Fruit fly (Drosophila melanogaster): ENCODE results near the gene CG7432.

Gene CG7432

DNA sequence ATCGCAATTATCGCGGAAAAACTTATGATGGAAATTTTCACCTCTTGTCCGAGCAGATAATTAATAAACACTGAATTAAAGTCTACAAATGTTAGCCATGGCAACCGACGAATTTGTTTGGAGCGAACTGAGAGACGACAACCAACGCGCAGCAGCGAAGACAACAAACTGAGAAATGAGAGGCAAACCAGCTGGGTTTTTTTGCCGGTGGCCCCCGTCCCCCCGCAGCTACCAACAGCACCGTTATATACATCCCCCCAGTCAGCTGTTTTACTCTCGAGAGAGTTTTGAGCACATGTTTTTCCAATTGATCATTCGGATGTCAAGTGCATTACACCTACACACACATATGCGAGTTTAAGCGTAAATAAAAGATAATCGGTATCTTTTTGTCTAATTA is 23.7 kb upstream of the CG7432 start:
- TF ChIP-seq usp (GFP tag; optimal IDR thresholded peaks at IDR 0.05) (no peak), Dll (optimal IDR thresholded peaks at IDR 0.05) (no peak), EcR (GFP tag; optimal IDR thresholded peaks at IDR 0.05) (no peak)

DNA sequence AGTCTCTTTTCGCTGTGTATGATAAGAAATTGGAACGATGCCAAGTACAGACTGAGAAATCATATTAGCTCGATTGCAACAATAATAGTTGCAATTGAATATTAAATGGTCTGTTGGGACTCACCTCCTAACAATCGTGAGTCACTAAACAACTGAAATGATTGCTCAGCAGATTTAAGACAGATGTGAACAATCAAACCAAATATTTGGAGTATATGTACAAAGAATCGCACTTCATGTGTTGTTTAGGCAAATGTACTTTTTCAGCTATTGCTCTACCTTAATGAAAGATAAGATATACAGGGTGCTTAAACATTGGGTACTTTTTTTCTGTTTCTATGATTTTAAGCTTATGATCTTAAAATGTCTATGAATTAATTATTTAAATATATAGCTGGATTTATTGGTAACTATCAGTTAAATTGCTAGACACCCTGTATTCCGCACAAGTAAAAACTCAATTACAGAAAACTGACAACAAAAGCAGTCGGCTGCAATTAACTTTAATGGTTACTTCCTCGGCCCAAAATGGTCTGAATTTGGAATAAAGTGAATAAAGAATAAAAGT is 23.2 kb upstream of the CG7432 start:
- TF ChIP-seq EcR (GFP tag; optimal IDR thresholded peaks at IDR 0.05) (no peak), usp (GFP tag; optimal IDR thresholded peaks at IDR 0.05) (no peak), CG8478 (optimal IDR thresholded peaks at IDR 0.05) (no peak), psq (optimal IDR thresholded peaks at IDR 0.05) (no peak), Dll (optimal IDR thresholded peaks at IDR 0.05) (no peak), pan (optimal IDR thresholded peaks at IDR 0.05) (no peak)

DNA sequence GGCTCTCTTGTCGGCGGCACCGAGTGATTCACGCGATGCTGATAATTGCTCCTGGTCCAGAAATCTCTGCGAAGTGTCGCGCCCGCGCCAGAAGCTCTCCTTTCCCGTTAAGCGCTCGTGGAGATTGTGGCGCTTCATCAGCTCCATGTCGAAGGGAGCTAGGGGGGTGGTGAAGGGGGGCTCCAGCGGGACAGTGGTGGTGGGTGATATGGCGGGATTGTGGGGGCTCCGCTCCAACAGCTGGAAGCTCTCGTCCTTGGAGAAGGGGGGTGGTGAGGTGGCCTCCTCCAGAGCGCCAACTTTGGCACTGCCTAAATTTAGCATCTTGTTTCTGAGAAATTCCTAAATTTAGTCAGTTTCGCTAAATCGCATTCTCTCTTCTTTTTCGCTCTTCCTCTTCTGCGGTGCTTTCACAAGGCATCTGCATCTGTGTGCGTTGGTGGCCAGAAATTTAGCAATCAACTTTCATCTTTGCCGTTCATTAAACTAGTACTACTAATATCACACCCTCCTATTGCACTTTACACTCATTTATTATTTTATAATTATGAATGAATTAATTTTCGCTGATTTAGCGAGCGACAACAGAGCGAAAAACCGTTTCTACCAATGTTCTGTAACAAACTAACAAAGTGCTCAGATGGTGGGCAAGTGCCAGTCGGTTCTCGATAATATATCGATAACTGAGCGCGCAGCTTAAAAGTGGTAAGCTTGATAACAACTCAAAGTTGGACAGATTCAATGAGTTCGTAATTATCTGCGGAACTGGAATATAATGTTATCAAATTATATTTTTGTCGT is 22.5 kb upstream of the CG7432 start, which contains the start of gene subdued:
TSS of gene subdued (minus strand) at position 631 of the 801 bp plus-strand sequence.
- TF ChIP-seq psq (optimal IDR thresholded peaks at IDR 0.05): no peak
- no peak for TF ChIP-seq EcR (GFP tag; optimal IDR thresholded peaks at IDR 0.05)
- TF ChIP-seq CG8478 (optimal IDR thresholded peaks at IDR 0.05): no peak
- TF ChIP-seq Dll (optimal IDR thresholded peaks at IDR 0.05): no peak
- no peak for TF ChIP-seq pan (optimal IDR thresholded peaks at IDR 0.05)
- TF ChIP-seq usp (GFP tag; optimal IDR thresholded peaks at IDR 0.05): no peak

DNA sequence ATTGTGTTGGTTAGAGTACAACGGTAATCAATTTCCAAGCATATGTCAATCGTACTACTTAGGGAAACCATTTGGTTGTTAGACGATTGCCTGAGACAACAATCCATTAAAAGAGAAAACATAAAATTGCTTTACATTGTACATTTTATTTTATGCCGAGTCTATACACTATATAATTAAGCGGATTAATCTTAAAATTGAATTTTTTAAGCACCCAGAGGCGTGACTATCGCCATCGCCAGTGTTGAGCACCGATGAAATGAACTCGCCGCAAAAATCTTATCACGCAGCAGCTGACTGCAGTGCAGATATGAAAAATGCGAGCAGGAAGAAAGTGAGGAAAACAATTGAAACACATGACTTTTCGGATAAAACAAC is 21.9 kb upstream of the CG7432 start:
- TF ChIP-seq CG8478 (optimal IDR thresholded peaks at IDR 0.05) (no peak), Dll (optimal IDR thresholded peaks at IDR 0.05) (no peak), pan (optimal IDR thresholded peaks at IDR 0.05) (no peak), psq (optimal IDR thresholded peaks at IDR 0.05) (no peak), usp (GFP tag; optimal IDR thresholded peaks at IDR 0.05) (no peak), EcR (GFP tag; optimal IDR thresholded peaks at IDR 0.05) (no peak)

DNA sequence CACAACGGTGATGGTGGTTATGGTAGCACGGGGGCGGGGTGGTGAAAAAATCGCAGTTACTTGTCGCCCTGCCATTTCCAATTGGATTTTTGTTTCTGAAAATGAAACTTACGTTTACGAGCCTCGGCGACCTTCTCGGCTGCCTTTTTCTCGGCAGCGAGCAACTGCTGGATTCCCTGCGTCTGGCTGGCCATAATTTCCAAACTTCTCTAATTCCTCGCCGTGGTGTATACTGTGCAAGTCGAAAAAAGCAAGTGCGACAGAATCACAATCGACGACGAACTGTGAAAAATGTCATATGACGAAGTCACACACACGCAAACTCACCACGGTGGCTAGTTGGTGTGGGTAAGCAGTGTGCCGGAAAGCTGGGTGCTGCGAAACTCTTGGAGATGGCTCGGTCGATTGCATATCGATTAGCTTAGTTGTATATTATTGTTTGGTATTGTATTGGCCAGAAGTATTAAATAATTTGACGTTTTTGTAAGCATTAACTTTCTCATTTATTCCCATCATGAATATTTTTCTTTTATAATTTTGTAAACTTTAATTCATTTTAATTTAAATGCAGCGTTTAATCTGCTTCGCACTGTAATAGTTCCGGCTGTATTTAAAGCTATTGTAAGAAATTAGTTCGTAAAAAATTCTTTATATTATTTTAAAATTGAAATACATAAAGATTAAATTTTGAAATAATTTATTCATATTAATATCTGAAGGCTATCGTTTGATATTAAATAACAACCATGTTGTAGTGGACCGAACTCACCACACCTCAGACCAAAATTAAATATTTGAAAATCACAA is 20.5 kb upstream of the CG7432 start, which contains the start of gene Vha13:
TSS of gene Vha13 (minus strand) at position 293 of the 807 bp plus-strand sequence.
- TF ChIP-seq usp (GFP tag; optimal IDR thresholded peaks at IDR 0.05) (no peak), EcR (GFP tag; optimal IDR thresholded peaks at IDR 0.05) (no peak), psq (optimal IDR thresholded peaks at IDR 0.05) (no peak), Dll (optimal IDR thresholded peaks at IDR 0.05) (no peak), CG8478 (optimal IDR thresholded peaks at IDR 0.05) (no peak), pan (optimal IDR thresholded peaks at IDR 0.05) (no peak)

DNA sequence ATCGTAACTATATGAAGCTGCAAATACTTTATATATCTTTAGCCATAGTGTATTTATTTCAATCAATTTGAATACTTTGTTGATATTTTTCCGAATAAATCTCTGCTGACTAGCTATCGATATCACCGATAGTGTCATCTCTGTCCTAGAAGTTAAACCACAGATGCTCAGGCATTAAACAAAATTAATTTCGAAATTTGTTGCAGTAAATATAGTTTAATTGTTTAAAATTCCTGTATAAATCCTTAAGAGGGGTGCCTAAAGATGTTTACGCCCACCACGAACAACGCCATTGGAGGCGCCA is 20.0 kb upstream of the CG7432 start, which contains the start of gene Nup58:
TSS of gene Nup58 (plus strand) at position 126 of the 304 bp plus-strand sequence.
- TF ChIP-seq pan (optimal IDR thresholded peaks at IDR 0.05): no peak
- no peak for TF ChIP-seq psq (optimal IDR thresholded peaks at IDR 0.05)
- TF ChIP-seq EcR (GFP tag; optimal IDR thresholded peaks at IDR 0.05): no peak
- TF ChIP-seq CG8478 (optimal IDR thresholded peaks at IDR 0.05): no peak
- TF ChIP-seq Dll (optimal IDR thresholded peaks at IDR 0.05): no peak
- no peak for TF ChIP-seq usp (GFP tag; optimal IDR thresholded peaks at IDR 0.05)

DNA sequence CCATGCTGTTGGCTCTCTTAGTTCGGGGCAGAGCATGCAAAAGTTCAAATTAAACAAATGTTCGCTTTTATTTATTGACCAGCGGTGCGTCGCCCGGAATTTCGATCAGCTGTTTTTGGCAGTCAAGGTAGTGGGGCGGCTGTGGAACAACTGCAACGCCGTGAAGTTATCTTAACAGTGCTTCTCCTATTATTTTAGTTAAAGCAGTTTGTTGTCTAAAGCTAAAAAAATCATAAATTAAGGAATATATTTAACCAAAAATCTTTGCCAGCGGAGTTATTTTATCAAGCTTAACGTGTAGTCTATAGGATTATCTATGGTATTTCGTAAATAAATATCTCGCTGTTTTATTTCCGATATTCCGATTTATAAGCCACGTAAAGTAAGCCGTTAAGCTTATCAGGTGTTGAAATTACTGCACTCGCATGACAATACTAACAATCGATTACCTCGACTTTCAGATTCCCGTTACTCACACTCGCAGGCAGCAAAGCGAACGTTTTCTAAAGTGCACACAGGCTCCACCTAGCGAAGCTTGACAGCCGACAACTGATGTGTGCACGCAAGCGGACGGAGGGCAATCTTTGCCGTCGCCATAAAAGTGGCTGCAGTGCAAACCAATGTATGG is 16.4 kb upstream of the CG7432 start, which contains the start of the genes CG6195 and CG31220:
TSS of gene CG6195 (minus strand) at position 122 of the 628 bp plus-strand sequence.
TSS of gene CG31220 (plus strand) at position 199 of the 628 bp plus-strand sequence.
- TF ChIP-seq psq (optimal IDR thresholded peaks at IDR 0.05): no peak
- TF ChIP-seq EcR (GFP tag; optimal IDR thresholded peaks at IDR 0.05): no peak
- TF ChIP-seq pan (optimal IDR thresholded peaks at IDR 0.05): no peak
- no peak for TF ChIP-seq CG8478 (optimal IDR thresholded peaks at IDR 0.05)
- TF ChIP-seq usp (GFP tag; optimal IDR thresholded peaks at IDR 0.05): no peak
- TF ChIP-seq Dll (optimal IDR thresholded peaks at IDR 0.05): no peak

DNA sequence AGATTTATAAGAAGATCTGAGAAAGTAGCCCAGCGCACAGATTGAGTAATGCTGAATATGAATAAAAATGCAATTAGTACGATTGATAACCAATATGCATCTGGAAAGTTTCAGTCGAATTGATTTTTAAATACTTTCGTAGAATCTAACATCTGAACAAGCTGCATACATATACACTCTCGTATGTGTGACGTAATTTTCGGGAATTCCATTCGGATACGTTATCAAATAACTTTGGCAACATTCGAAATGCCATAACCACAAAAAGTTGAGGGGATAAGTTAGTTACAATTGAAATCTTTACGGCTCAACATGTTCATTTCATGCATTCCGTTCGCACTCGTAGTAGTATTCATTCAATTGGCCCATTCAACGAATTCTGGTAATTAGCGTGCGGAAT is 14.1 kb upstream of the CG7432 start, which contains the start of gene CG31219:
TSS of gene CG31219 (plus strand) at position 301 of the 400 bp plus-strand sequence.
- TF ChIP-seq EcR (GFP tag; optimal IDR thresholded peaks at IDR 0.05) (no peak), pan (optimal IDR thresholded peaks at IDR 0.05) (no peak), Dll (optimal IDR thresholded peaks at IDR 0.05) (no peak), psq (optimal IDR thresholded peaks at IDR 0.05) (no peak), usp (GFP tag; optimal IDR thresholded peaks at IDR 0.05) (no peak), CG8478 (optimal IDR thresholded peaks at IDR 0.05) (no peak)

DNA sequence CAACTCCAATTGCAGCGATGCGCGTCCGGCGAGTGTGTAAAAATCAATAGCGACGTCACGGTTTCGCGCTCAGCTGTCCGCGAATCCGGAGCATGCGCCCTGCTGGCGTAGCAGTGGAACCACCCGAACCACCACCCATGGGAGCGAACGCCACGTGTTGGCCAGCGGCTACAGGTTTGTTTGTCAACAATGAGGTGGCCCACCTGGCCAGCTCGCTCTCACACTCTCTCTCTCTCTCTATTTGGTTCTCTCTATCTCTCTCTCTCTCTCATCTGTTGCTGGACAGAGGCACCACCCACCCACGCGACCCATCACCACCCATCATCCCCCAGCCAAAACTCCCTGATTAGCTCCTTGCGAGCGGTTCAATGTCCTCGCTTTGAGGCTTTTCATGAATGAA is 8.4 kb upstream of the CG7432 start:
- TF ChIP-seq Dll (optimal IDR thresholded peaks at IDR 0.05): no peak

DNA sequence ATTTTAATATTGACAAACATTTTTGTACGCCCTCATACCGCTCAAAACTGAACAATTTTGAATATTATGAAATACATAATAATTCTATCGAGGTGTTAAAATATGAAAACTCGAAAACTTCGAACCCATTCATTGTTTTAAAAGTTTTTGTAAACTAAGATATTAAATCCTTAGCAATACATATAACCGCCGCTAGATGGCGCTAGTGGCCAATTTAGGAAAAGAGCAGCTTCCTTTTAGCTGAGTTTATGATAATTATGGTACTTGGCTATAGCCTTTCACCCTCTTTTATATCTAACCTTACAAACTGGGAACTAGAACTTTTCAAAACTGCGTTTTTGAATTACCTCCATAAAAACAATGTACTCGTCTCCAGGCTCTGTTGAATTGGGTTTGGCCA is 7.6 kb upstream of the CG7432 start:
- no peak for TF ChIP-seq psq (optimal IDR thresholded peaks at IDR 0.05)
- no peak for TF ChIP-seq usp (GFP tag; optimal IDR thresholded peaks at IDR 0.05)
- no peak for TF ChIP-seq EcR (GFP tag; optimal IDR thresholded peaks at IDR 0.05)

DNA sequence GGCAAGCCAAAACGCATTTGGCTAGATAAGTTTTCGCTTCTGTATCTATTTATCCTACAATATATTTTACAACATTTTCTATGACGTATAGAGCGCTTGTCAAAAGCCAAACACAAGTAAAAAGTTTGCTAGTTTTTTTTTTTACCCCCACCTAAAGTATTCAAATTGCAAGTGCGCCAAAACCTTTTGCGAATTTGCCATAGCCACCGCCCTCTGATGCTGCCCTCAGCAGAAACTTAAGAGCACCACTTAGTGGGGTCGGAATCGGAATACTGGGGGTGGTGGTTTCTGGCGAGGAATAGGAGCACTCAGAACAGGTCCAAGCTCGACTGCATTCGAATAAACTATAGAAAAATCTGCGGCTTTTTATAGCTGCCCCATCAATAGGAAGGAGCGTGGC is 7.0 kb upstream of the CG7432 start, which contains the start of gene CG6184:
TSS of gene CG6184 (minus strand) at position 101 of the 400 bp plus-strand sequence.
- no peak for TF ChIP-seq CG8478 (optimal IDR thresholded peaks at IDR 0.05)
- no peak for TF ChIP-seq pan (optimal IDR thresholded peaks at IDR 0.05)
- no peak for TF ChIP-seq usp (GFP tag; optimal IDR thresholded peaks at IDR 0.05)
- TF ChIP-seq Dll (optimal IDR thresholded peaks at IDR 0.05): no peak
- no peak for TF ChIP-seq EcR (GFP tag; optimal IDR thresholded peaks at IDR 0.05)
